Worm (Caenorhabditis elegans) whole organism, L4 larva: ENCODE measurements around the gene dhcr-24.
A peak's percentile ranks its signal among the peaks of the same experiment; 100 is the strongest.

Experiments used
- F10B5.3 ChIP-seq: sonication (generic microtip); optimal IDR thresholded peaks from 2 replicates; lab custom pipeline; 2016; ENCODE audit warnings: mild to moderate bottlenecking, missing genetic modification characterization, missing compliant biosample characterization
- F26F4.8 ChIP-seq: fragments of 200-800 bp; sonication (Bioruptor generic); conservative IDR thresholded peaks from 2 replicates; pipeline ENCODE4 v1.3.6; 2022; ENCODE audit warnings: missing genetic modification characterization, missing compliant biosample characterization
- F49E8.2 ChIP-seq: sonication (generic microtip); optimal IDR thresholded peaks from 2 replicates; lab custom pipeline; 2016; ENCODE audit warnings: missing compliant biosample characterization, mild to moderate bottlenecking, missing genetic modification characterization, borderline replicate concordance
- ZK337.2 ChIP-seq: fragments of 200-800 bp; sonication (Bioruptor generic); IDR thresholded peaks from 2 replicates; pipeline ENCODE4 v1.3.6; 2022; ENCODE audit warnings: missing genetic modification reagents, missing genetic modification characterization, missing compliant biosample characterization
- aha-1 ChIP-seq: fragments of 150-350 bp; peaks from one replicate; lab custom pipeline; 2014; ENCODE audit warnings: missing biosample characterization, missing genetic modification characterization
- aly-2 ChIP-seq: sonication (generic microtip); optimal IDR thresholded peaks from 2 replicates; lab custom pipeline; 2018; ENCODE audit warnings: missing biosample characterization, missing genetic modification characterization
- arid-1 ChIP-seq: fragments of 200-800 bp; sonication (Bioruptor generic); conservative IDR thresholded peaks from 2 replicates; pipeline ENCODE4 v1.3.6; 2022; ENCODE audit warnings: missing genetic modification reagents, missing genetic modification characterization, missing compliant biosample characterization
- attf-4 ChIP-seq: sonication (generic microtip); optimal IDR thresholded peaks from 3 replicates; lab custom pipeline; 2017; ENCODE audit warnings: missing biosample characterization, missing genetic modification characterization
- ceh-44 ChIP-seq: fragments of 200-800 bp; sonication (Bioruptor generic); IDR thresholded peaks from 2 replicates; pipeline ENCODE4 v1.3.6; 2022; ENCODE audit warnings: missing genetic modification reagents, missing genetic modification characterization, missing compliant biosample characterization
- ceh-62 ChIP-seq: sonication (generic microtip); optimal IDR thresholded peaks from 2 replicates; lab custom pipeline; 2017; ENCODE audit warnings: missing biosample characterization, missing genetic modification characterization
- ces-1 ChIP-seq: fragments of 150-350 bp; sonication (generic microtip); optimal IDR thresholded peaks from 4 replicates; lab custom pipeline; 2014; ENCODE audit warnings: missing biosample characterization, missing genetic modification reagents, missing genetic modification characterization
- daf-12 ChIP-seq: fragments of 150-350 bp; optimal IDR thresholded peaks from 2 replicates; lab custom pipeline; 2014; ENCODE audit warnings: missing biosample characterization, missing genetic modification reagents, missing genetic modification characterization
- daf-8 ChIP-seq: fragments of 200-800 bp; sonication (Bioruptor generic); IDR thresholded peaks from 2 replicates; pipeline ENCODE4 v1.3.6; 2022; ENCODE audit warnings: missing genetic modification characterization, missing compliant biosample characterization
- dmd-6 ChIP-seq: fragments of 200-800 bp; sonication (Bioruptor generic); IDR thresholded peaks from 2 replicates; pipeline ENCODE4 v1.3.6; 2022; ENCODE audit warnings: missing genetic modification reagents, missing genetic modification characterization, missing compliant biosample characterization
- duxl-1 ChIP-seq: sonication (generic microtip); optimal IDR thresholded peaks from 2 replicates; lab custom pipeline; 2016; ENCODE audit warnings: mild to moderate bottlenecking, missing genetic modification characterization, moderate library complexity, missing compliant biosample characterization; ENCODE audit not compliant: poor library complexity
- dve-1 ChIP-seq: sonication (generic microtip); optimal IDR thresholded peaks from 2 replicates; lab custom pipeline; 2017; ENCODE audit warnings: antibody characterized with exemption, mild to moderate bottlenecking, missing genetic modification characterization, missing compliant biosample characterization; ENCODE audit not compliant: insufficient read depth
- egl-27 ChIP-seq: sonication (generic microtip); optimal IDR thresholded peaks from 3 replicates; lab custom pipeline; 2017; ENCODE audit warnings: missing biosample characterization, missing genetic modification reagents, missing genetic modification characterization
- egl-43 ChIP-seq: fragments of 200-800 bp; sonication (Bioruptor generic); IDR thresholded peaks from 2 replicates; pipeline ENCODE4 v1.3.6; 2022; ENCODE audit warnings: missing genetic modification reagents, missing genetic modification characterization, missing compliant biosample characterization
- fos-1 ChIP-seq: fragments of 150-350 bp; optimal IDR thresholded peaks from 2 replicates; lab custom pipeline; 2014; ENCODE audit warnings: missing biosample characterization, missing genetic modification characterization
- hif-1 ChIP-seq, 2 experiments: sonication (generic microtip); optimal IDR thresholded peaks; 2 replicates each; lab custom pipeline; 2016 to 2017; ENCODE audit warnings: missing compliant biosample characterization in 2 of 2, missing genetic modification characterization in 2 of 2, missing genetic modification reagents in 2 of 2, missing genotype in 2 of 2, mild to moderate bottlenecking in 1 of 2
- hlh-30 ChIP-seq: sonication (generic microtip); optimal IDR thresholded peaks from 2 replicates; lab custom pipeline; 2017; ENCODE audit warnings: antibody characterized with exemption, mild to moderate bottlenecking, missing genetic modification characterization, missing compliant biosample characterization; ENCODE audit not compliant: insufficient read depth
- hmg-1.1 ChIP-seq: fragments of 200-800 bp; sonication (Bioruptor generic); IDR thresholded peaks from 2 replicates; pipeline ENCODE4 v1.3.6; 2022; ENCODE audit warnings: missing genetic modification reagents, missing genetic modification characterization, missing compliant biosample characterization
- jun-1 ChIP-seq: fragments of 150-350 bp; optimal IDR thresholded peaks from 2 replicates; lab custom pipeline; 2014; ENCODE audit warnings: missing biosample characterization, missing genetic modification reagents, missing genetic modification characterization
- lin-13 ChIP-seq: fragments of 150-350 bp; optimal IDR thresholded peaks from 2 replicates; lab custom pipeline; 2014; ENCODE audit warnings: missing biosample characterization, missing genetic modification reagents, missing genetic modification characterization
- lin-15B ChIP-seq: fragments of 150-350 bp; sonication (generic microtip); optimal IDR thresholded peaks from 3 replicates; lab custom pipeline; 2014; ENCODE audit warnings: missing biosample characterization, missing genetic modification characterization
- lsy-2 ChIP-seq, 2 experiments: fragments of 150-350 bp in 1 of 2; sonication (generic microtip) in 1 of 2; optimal IDR thresholded peaks; 2 replicates each; lab custom pipeline; 2014 to 2017; ENCODE audit warnings: missing biosample characterization in 2 of 2, missing genetic modification characterization in 2 of 2
- madf-9 ChIP-seq: fragments of 200-800 bp; sonication (Bioruptor generic); conservative IDR thresholded peaks from 2 replicates; pipeline ENCODE4 v1.3.6; 2022; ENCODE audit warnings: missing genetic modification reagents, missing genetic modification characterization, missing compliant biosample characterization
- mdl-1 ChIP-seq, 2 experiments: fragments of 150-350 bp in 1 of 2; sonication (generic microtip) in 1 of 2; optimal IDR thresholded peaks; 2 replicates each; lab custom pipeline; 2014 to 2017; ENCODE audit warnings: missing biosample characterization in 2 of 2, missing genetic modification characterization in 2 of 2
- mes-2 ChIP-seq: sonication (generic microtip); optimal IDR thresholded peaks from 2 replicates; lab custom pipeline; 2016; ENCODE audit warnings: missing genotype, mild to moderate bottlenecking, missing genetic modification characterization, missing compliant biosample characterization; ENCODE audit not compliant: poor library complexity, severe bottlenecking
- mxl-3 ChIP-seq: fragments of 200-800 bp; sonication (Bioruptor generic); optimal IDR thresholded peaks from 2 replicates; lab custom pipeline; 2018; ENCODE audit warnings: mild to moderate bottlenecking, missing genetic modification characterization, missing compliant biosample characterization
- nhr-10 ChIP-seq: fragments of 150-350 bp; optimal IDR thresholded peaks from 2 replicates; lab custom pipeline; 2014; ENCODE audit warnings: missing biosample characterization, missing genetic modification characterization
- nhr-111 ChIP-seq: fragments of 200-800 bp; sonication (Bioruptor generic); optimal IDR thresholded peaks from 2 replicates; lab custom pipeline; 2018; ENCODE audit warnings: mild to moderate bottlenecking, missing genetic modification characterization, missing compliant biosample characterization
- nhr-25 ChIP-seq: sonication (generic microtip); optimal IDR thresholded peaks from 2 replicates; lab custom pipeline; 2017; ENCODE audit warnings: missing genetic modification characterization, mild to moderate bottlenecking, missing compliant biosample characterization, antibody characterized with exemption, moderate library complexity, borderline replicate concordance; ENCODE audit not compliant: insufficient read depth
- nhr-41 ChIP-seq: fragments of 200-800 bp; sonication (Bioruptor generic); IDR thresholded peaks from 2 replicates; pipeline ENCODE4 v1.3.6; 2022; ENCODE audit warnings: missing genetic modification reagents, missing genetic modification characterization, missing compliant biosample characterization
- nhr-42 ChIP-seq: fragments of 200-800 bp; sonication (Bioruptor generic); IDR thresholded peaks from 2 replicates; pipeline ENCODE4 v1.3.6; 2022; ENCODE audit warnings: missing genetic modification characterization, missing compliant biosample characterization
- nhr-76 ChIP-seq: fragments of 150-350 bp; optimal IDR thresholded peaks from 2 replicates; lab custom pipeline; 2014; ENCODE audit warnings: missing biosample characterization, missing genetic modification characterization
- rbr-2 ChIP-seq: sonication (generic microtip); optimal IDR thresholded peaks from 2 replicates; lab custom pipeline; 2016; ENCODE audit warnings: missing genotype, missing genetic modification characterization, missing compliant biosample characterization
- saeg-2 ChIP-seq: fragments of 200-800 bp; sonication (Bioruptor generic); IDR thresholded peaks from 2 replicates; pipeline ENCODE4 v1.3.6; 2022; ENCODE audit warnings: missing genetic modification reagents, missing genetic modification characterization, missing compliant biosample characterization
- snpc-1.2 ChIP-seq: fragments of 200-800 bp; sonication (Bioruptor generic); IDR thresholded peaks from 2 replicates; pipeline ENCODE4 v1.3.6; 2022; ENCODE audit warnings: missing genetic modification reagents, missing genetic modification characterization, missing compliant biosample characterization
- snpc-4 ChIP-seq: fragments of 150-350 bp; optimal IDR thresholded peaks from 2 replicates; lab custom pipeline; 2014; ENCODE audit warnings: missing biosample characterization, missing genetic modification characterization
- tag-97 ChIP-seq: fragments of 200-800 bp; sonication (Bioruptor generic); IDR thresholded peaks from 2 replicates; pipeline ENCODE4 v1.3.6; 2022; ENCODE audit warnings: missing genetic modification characterization, missing compliant biosample characterization
- unc-62 ChIP-seq, 3 experiments: fragments of 150-350 bp in 1 of 3; sonication (generic microtip); optimal IDR thresholded peaks in 2 of 3; peaks in 1 of 3; 1 replicate in 1 of 3; 2 replicates in 2 of 3; lab custom pipeline; 2014 to 2017; ENCODE audit warnings: missing biosample characterization in 3 of 3, missing genetic modification characterization in 3 of 3, missing genetic modification reagents in 3 of 3, missing genotype in 1 of 3
- vab-7 ChIP-seq: fragments of 200-800 bp; sonication (Bioruptor generic); IDR thresholded peaks from 2 replicates; pipeline ENCODE4 v1.3.6; 2022; ENCODE audit warnings: missing genetic modification reagents, missing genetic modification characterization, missing compliant biosample characterization
- zfp-3 ChIP-seq: fragments of 200-800 bp; sonication (Bioruptor generic); conservative IDR thresholded peaks from 2 replicates; pipeline ENCODE4 v1.3.6; 2022; ENCODE audit warnings: missing genetic modification reagents, missing genetic modification characterization, missing compliant biosample characterization
- zip-2 ChIP-seq: fragments of 150-350 bp; optimal IDR thresholded peaks from 2 replicates; lab custom pipeline; 2014; ENCODE audit warnings: missing biosample characterization, missing genetic modification characterization
- ztf-7 ChIP-seq: fragments of 150-350 bp; optimal IDR thresholded peaks from 2 replicates; lab custom pipeline; 2014; ENCODE audit warnings: missing biosample characterization, missing genetic modification characterization

Gene dhcr-24

DNA sequence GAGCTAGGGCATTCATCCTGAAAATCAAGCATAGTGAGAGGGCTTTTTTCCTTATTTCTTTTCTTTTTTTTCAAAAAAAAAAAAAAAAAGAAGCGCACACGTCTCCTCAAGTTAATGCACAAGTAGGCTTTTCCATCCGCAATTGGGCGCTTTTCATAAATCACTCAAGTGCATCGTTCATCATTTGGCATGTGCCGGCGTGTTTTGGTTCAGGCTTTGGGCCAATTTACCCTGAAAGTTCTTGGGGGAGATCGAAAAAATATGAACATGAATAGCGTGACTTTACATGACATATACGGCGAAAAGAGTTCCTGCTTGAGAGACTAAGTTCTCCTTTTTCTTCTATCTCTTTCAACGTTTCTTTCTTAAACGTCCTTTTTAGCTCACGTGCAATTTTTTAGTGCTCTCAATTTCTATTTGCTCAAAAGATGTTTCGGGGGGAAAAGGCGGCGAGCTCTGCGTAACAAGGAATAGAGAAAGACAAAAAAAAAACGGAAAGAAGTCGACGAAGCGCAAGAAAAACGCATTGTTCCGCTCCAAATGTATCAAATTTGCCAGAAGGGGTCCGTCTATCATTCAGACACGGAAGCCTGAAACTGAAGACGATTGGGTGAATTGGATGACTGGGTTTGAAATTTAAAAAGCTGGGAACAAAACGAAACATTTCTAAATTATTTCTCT, 37.2 kb upstream of the dhcr-24 start:
- no peak for TF ChIP-seq aly-2 (tag; lab: Kevin White, UChicago)
- TF ChIP-seq arid-1 (GFP tag; lab: Robert Waterston, UW), result no peak
- TF ChIP-seq dve-1 (tag; lab: Kevin White, UChicago), result no peak
- peak; percentile 1 for TF ChIP-seq hlh-30 (tag; lab: Kevin White, UChicago)
- no peak for TF ChIP-seq hmg-1.1 (GFP tag; lab: Robert Waterston, UW)
- no peak for TF ChIP-seq mes-2 (tag; lab: Kevin White, UChicago)
- TF ChIP-seq nhr-111 (GFP tag; lab: Kevin White, UChicago), result no peak
- peak in 1 of 2 experiments; percentile 69 for TF ChIP-seq unc-62 (GFP tag; optimal IDR thresholded peaks at IDR 0.05 in 1 of 2; lab: Kevin White, UChicago)
- no peak for TF ChIP-seq unc-62 (tag; optimal IDR thresholded peaks at IDR 0.05; lab: Kevin White, UChicago)
- no peak for TF ChIP-seq rbr-2 (tag; lab: Kevin White, UChicago)
- TF ChIP-seq aha-1, result peak; percentile 79
- no peak for TF ChIP-seq ztf-7 (tag; lab: Kevin White, UChicago)
- no peak for TF ChIP-seq nhr-42 (GFP tag; lab: Robert Waterston, UW)
- no peak for TF ChIP-seq F10B5.3 (tag; lab: Kevin White, UChicago)
- TF ChIP-seq egl-27 (tag; lab: Kevin White, UChicago), result no peak
- TF ChIP-seq tag-97, result no peak
- TF ChIP-seq snpc-1.2 (GFP tag; lab: Robert Waterston, UW), result no peak
- TF ChIP-seq jun-1 (tag; lab: Kevin White, UChicago), result no peak
- peak in 1 of 2 experiments; percentile 12 for TF ChIP-seq hif-1 (tag; optimal IDR thresholded peaks at IDR 0.05; lab: Kevin White, UChicago)

- TF ChIP-seq mdl-1 (tag; optimal IDR thresholded peaks at IDR 0.05; lab: Kevin White, UChicago) (no peak), F10B5.3 (tag; lab: Kevin White, UChicago) (no peak), egl-43 (peak; percentile 67; the same call in 1 of the 2 replicates), attf-4 (tag; lab: Kevin White, UChicago) (no peak), F49E8.2 (tag; lab: Kevin White, UChicago) (no peak), vab-7 (GFP tag; lab: Robert Waterston, UW) (0 out of 2 replicates have a peak, but pooled peaks have one; percentile 36), ceh-44 (GFP tag; lab: Robert Waterston, UW) (no peak), nhr-41 (GFP tag; lab: Robert Waterston, UW) (no peak), nhr-25 (no peak), ztf-7 (tag; lab: Kevin White, UChicago) (no peak), F26F4.8 (GFP tag; lab: Robert Waterston, UW) (no peak), daf-8 (GFP tag; lab: Robert Waterston, UW) (no peak), daf-12 (tag; lab: Kevin White, UChicago) (no peak), duxl-1 (tag; lab: Kevin White, UChicago) (no peak), dve-1 (tag; lab: Kevin White, UChicago) (no peak), hif-1 (tag; optimal IDR thresholded peaks at IDR 0.05; lab: Kevin White, UChicago) (peak; percentile 50 to 98), fos-1 (no peak), nhr-10 (tag; lab: Kevin White, UChicago) (no peak), egl-27 (tag; lab: Kevin White, UChicago) (no peak), arid-1 (GFP tag; lab: Robert Waterston, UW) (no peak), nhr-42 (GFP tag; lab: Robert Waterston, UW) (peak; percentile 40; the same call in 1 of the 2 replicates), mxl-3 (GFP tag; lab: Kevin White, UChicago) (peak; percentile 43), lin-13 (GFP tag; lab: Kevin White, UChicago) (no peak), ZK337.2 (GFP tag; lab: Robert Waterston, UW) (no peak), dmd-6 (GFP tag; lab: Robert Waterston, UW) (peak; percentile 32; the same call in 1 of the 2 replicates), zfp-3 (GFP tag; lab: Robert Waterston, UW) (no peak), lsy-2 (tag; optimal IDR thresholded peaks at IDR 0.05; lab: Kevin White, UChicago) (peak; percentile 61 to 81), zip-2 (tag; lab: Kevin White, UChicago) (no peak), saeg-2 (GFP tag; lab: Robert Waterston, UW) (no peak), nhr-76 (tag; lab: Kevin White, UChicago) (no peak), madf-9 (GFP tag; lab: Robert Waterston, UW) (no peak), ces-1 (no peak), tag-97 (no peak), lin-15B (tag; lab: Kevin White, UChicago) (no peak), snpc-4 (tag; lab: Kevin White, UChicago) (no peak), ceh-62 (tag; lab: Kevin White, UChicago) (no peak)
Measured at ce11 chrX:2598833-2599279, 34.9 kb upstream of the dhcr-24 start.
